Worm (Caenorhabditis elegans): ENCODE results near the gene fbxb-21.
"Not testable (repeated sequence)": the region's sequence is repeated elsewhere in the genome, so short reads cannot be mapped to it uniquely, and the experiment has no call there.

DNA sequence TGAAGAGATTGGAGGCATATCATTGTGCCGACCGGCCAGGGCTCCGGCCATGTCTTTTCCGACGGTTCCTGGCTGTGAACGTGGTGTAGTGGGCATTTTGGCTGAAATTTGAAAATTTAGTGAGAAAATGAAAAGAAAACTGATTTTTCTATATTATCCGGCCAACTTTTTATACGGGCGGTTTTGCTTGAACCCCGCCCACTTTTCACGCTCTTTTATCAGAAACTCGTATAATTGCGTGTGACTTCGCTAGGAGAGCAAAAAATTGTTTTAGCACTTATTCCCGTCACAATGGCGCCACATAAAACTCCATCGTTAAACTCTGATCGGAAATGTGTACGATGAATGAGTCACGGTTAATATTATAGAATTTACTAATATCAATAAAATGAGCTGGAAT lies 16.5 kb downstream of the fbxb-21 start, which contains the start of gene C08E3.13:
- TF ChIP-seq unc-39 (tag; optimal IDR thresholded peaks at IDR 0.05); ceh-39 (tag; optimal IDR thresholded peaks at IDR 0.05); elt-1 (tag; optimal IDR thresholded peaks at IDR 0.05; ENCODE audit: borderline replicate concordance, insufficient read depth); nhr-237 (tag; optimal IDR thresholded peaks at IDR 0.05): not testable (repeated sequence)
